Worm (Caenorhabditis elegans) whole organism, mixed stage, embryonic: ENCODE results near the gene nas-21.

Source experiments
- lin-13 ChIP-seq: fragments of 150-350 bp; optimal IDR thresholded peaks from 2 replicates; lab custom pipeline; 2014; ENCODE audit warnings: missing biosample characterization, missing genetic modification characterization
- mep-1 ChIP-seq: fragments of 150-350 bp; optimal IDR thresholded peaks from 2 replicates; lab custom pipeline; 2017; ENCODE audit warnings: missing biosample characterization, missing genetic modification reagents, missing genetic modification characterization, inconsistent platforms
- nhr-2 ChIP-seq: fragments of 150-350 bp; optimal IDR thresholded peaks from 2 replicates; lab custom pipeline; 2014; ENCODE audit warnings: missing biosample characterization, missing genetic modification characterization
- nhr-76 ChIP-seq: sonication (generic microtip); optimal IDR thresholded peaks from 2 replicates; lab custom pipeline; 2017; ENCODE audit warnings: missing biosample characterization, missing genetic modification characterization
- snpc-4 ChIP-seq: fragments of 150-350 bp; optimal IDR thresholded peaks from 2 replicates; lab custom pipeline; 2014; ENCODE audit warnings: missing biosample characterization, missing genetic modification characterization
- unc-39 ChIP-seq: fragments of 150-350 bp; optimal IDR thresholded peaks from 2 replicates; lab custom pipeline; 2014; ENCODE audit warnings: missing biosample characterization, missing genetic modification characterization
- unc-62 ChIP-seq: fragments of 150-350 bp; optimal IDR thresholded peaks from 2 replicates; lab custom pipeline; 2014; ENCODE audit warnings: missing biosample characterization, missing genetic modification reagents, missing genetic modification characterization
- ztf-11 ChIP-seq: fragments of 150-350 bp; optimal IDR thresholded peaks from 2 replicates; lab custom pipeline; 2014; ENCODE audit warnings: missing biosample characterization, missing genetic modification characterization

DNA sequence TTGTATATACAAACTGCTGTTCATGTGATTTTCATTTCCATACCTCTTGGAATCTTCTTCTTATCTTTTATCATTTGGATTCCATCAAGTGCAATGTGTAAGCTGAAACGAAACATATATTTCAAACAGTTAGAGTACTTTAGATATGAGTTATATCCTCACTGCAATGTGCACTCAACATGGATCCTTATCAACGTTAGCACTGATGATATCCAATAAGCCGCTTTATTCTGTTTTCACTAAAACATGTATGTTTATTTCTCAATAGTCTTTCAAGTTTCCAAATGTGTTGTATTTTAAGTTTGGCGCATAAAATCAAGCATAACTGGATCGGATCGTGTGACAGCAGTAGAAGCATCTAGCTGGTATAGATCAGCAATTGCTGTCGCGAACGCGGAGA, 14.3 kb downstream of the nas-21 start, which contains the start of gene T11F9.10:
- TF ChIP-seq mep-1 (tag; lab: Kevin White, UChicago) (no peak), nhr-76 (tag; lab: Kevin White, UChicago) (no peak), unc-62 (GFP tag; lab: Kevin White, UChicago) (no peak), snpc-4 (no peak), ztf-11 (tag; lab: Kevin White, UChicago) (no peak), lin-13 (tag; lab: Kevin White, UChicago) (no peak), unc-39 (tag; lab: Kevin White, UChicago) (no peak), nhr-2 (tag; lab: Kevin White, UChicago) (no peak)
